Worm (Caenorhabditis elegans): ENCODE data around the gene F55A11.6.
A peak's percentile ranks its signal among the peaks of the same experiment; 100 is the strongest.

F55A11.6 gene

DNA sequence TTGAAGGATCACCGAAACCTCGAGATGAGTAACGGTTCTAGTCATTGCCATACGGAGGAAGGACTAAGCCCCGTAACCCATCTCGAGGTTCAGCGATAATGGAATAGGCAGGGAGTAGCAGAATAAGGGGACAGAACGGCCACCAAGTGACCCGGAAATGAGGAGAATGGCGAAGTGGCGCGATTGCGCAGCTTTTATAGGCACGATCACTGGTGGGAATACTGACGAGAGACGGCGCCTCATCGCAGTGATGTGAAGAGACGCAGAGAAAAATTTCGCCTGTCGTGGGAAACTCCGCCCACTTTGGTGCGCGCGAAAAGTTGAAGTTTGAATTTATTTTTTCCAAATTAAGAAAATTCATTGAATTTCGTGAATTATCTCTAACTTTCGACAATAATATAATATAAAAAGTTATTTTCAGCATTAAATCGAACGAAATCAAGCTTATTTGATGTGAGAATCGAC lies 6.6 kb upstream of the F55A11.6 start, which contains the start of gene F55A11.4:
Gene F55A11.4, plus strand, starts transcription at position 415 of the 465 bp plus-strand sequence.
- TF ChIP-seq ceh-36 (tag; optimal IDR thresholded peaks at IDR 0.05) (peak; percentile 38), hmbx-1 (tag; optimal IDR thresholded peaks at IDR 0.05) (no peak), ama-1 (optimal IDR thresholded peaks at IDR 0.05) (peak; percentile 19), aly-1 (tag; optimal IDR thresholded peaks at IDR 0.05) (peak; percentile 45)

DNA sequence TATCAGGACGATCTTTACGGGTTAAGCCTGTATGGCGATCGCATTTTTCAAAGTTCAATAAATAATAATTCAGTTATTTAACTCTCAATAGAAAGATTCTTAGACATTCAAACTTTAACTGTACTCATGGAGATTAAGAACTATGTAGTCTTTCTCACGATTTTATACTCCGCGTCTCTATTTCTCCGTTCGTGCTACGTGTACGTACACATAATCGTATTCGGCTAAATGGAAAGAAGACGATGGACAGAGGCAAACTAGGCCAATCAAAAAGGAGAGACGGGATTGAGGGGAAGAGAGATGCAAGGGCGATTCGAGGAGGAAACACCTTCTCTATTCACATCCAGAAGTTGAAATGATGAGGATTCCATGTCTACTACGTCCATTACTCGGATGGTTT lies 3.2 kb upstream of the F55A11.6 start, which contains the start of gene bus-18:
Gene bus-18, plus strand, starts transcription at position 301 of the 400 bp plus-strand sequence.
- TF ChIP-seq pes-1 (GFP tag; IDR thresholded peaks at IDR 0.05) (no peak), flt-1 (GFP tag; IDR thresholded peaks at IDR 0.05) (no peak), tra-4 (tag; optimal IDR thresholded peaks at IDR 0.05) (no peak), hmbx-1 (tag; optimal IDR thresholded peaks at IDR 0.05) (no peak), aly-1 (tag; optimal IDR thresholded peaks at IDR 0.05) (no peak), ceh-13 (GFP tag; optimal IDR thresholded peaks at IDR 0.05) (no peak), tbx-37 (GFP tag; conservative IDR thresholded peaks at IDR 0.05) (no peak), F13C5.2 (tag; optimal IDR thresholded peaks at IDR 0.05) (no peak), tbx-11 (GFP tag; IDR thresholded peaks at IDR 0.05) (no peak), scrt-1 (GFP tag; IDR thresholded peaks at IDR 0.05) (no peak), hmg-4 (GFP tag; optimal IDR thresholded peaks at IDR 0.05) (no peak), sea-1 (GFP tag; conservative IDR thresholded peaks at IDR 0.05) (no peak), ceh-36 (tag; optimal IDR thresholded peaks at IDR 0.05) (no peak), ets-7 (tag; optimal IDR thresholded peaks at IDR 0.05) (no peak), ama-1 (optimal IDR thresholded peaks at IDR 0.05) (no peak), B0310.2 (tag; optimal IDR thresholded peaks at IDR 0.05) (no peak), hnd-1 (tag; optimal IDR thresholded peaks at IDR 0.05) (no peak)

DNA sequence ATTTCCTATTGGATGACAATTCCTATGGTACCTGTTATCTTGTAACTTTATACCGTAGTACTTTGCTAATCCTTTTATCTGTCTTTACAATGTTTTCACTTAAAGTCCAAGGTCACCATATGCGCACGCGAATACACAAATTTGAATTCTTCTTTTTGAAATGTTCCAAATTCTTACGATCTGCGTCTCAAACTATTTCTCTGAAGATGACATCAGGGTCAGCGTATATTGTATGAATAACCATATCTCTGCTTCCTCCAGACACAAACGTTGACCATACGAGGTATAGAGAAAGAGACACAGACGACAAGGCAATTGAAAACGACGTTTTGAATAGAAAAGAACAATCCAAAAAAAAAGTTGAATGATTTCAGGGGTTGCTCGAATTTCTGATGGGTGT lies 2.7 kb upstream of the F55A11.6 start:
- TF ChIP-seq hmg-4 (GFP tag; optimal IDR thresholded peaks at IDR 0.05) (no peak), ama-1 (optimal IDR thresholded peaks at IDR 0.05) (no peak), B0310.2 (tag; optimal IDR thresholded peaks at IDR 0.05) (no peak), aly-1 (tag; optimal IDR thresholded peaks at IDR 0.05) (no peak), ceh-13 (GFP tag; optimal IDR thresholded peaks at IDR 0.05) (no peak), flt-1 (GFP tag; IDR thresholded peaks at IDR 0.05) (no peak), tbx-11 (GFP tag; IDR thresholded peaks at IDR 0.05) (no peak), F13C5.2 (tag; optimal IDR thresholded peaks at IDR 0.05) (no peak), scrt-1 (GFP tag; IDR thresholded peaks at IDR 0.05) (no peak), tra-4 (tag; optimal IDR thresholded peaks at IDR 0.05) (no peak)

DNA sequence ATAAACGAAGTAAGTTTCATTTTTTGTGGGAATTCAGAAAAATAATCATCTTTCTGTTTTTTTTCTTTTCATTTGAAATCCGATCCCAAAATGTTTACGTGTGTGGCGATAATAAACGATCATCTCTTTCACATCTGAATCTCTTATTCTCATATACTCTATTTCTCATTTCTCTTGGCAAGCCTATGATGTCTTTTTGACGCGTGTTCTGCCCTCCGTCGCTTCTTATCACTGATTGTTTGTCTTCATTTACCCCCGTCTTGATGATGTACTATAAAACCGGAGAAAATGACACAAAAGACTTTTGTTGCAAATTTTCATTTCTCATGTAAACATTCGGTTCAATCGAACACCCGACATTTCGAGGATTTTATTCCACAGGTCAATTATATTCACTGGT lies 1.2 kb downstream of the F55A11.6 start:
- no peak for TF ChIP-seq hmbx-1 (tag; optimal IDR thresholded peaks at IDR 0.05)
- no peak for TF ChIP-seq aly-1 (tag; optimal IDR thresholded peaks at IDR 0.05)
- TF ChIP-seq sea-1 (GFP tag; conservative IDR thresholded peaks at IDR 0.05), result no peak
- TF ChIP-seq hmg-4 (GFP tag; optimal IDR thresholded peaks at IDR 0.05), result no peak
- TF ChIP-seq ceh-36 (tag; optimal IDR thresholded peaks at IDR 0.05), result no peak
- TF ChIP-seq tbx-37 (GFP tag; conservative IDR thresholded peaks at IDR 0.05), result no peak
- TF ChIP-seq tra-4 (tag; optimal IDR thresholded peaks at IDR 0.05), result no peak
- TF ChIP-seq ets-7 (tag; optimal IDR thresholded peaks at IDR 0.05), result no peak
- no peak for TF ChIP-seq flt-1 (GFP tag; IDR thresholded peaks at IDR 0.05)
- no peak for TF ChIP-seq scrt-1 (GFP tag; IDR thresholded peaks at IDR 0.05)
- no peak for TF ChIP-seq F13C5.2 (tag; optimal IDR thresholded peaks at IDR 0.05)
- no peak for TF ChIP-seq B0310.2 (tag; optimal IDR thresholded peaks at IDR 0.05)
- no peak for TF ChIP-seq ama-1 (optimal IDR thresholded peaks at IDR 0.05)

DNA sequence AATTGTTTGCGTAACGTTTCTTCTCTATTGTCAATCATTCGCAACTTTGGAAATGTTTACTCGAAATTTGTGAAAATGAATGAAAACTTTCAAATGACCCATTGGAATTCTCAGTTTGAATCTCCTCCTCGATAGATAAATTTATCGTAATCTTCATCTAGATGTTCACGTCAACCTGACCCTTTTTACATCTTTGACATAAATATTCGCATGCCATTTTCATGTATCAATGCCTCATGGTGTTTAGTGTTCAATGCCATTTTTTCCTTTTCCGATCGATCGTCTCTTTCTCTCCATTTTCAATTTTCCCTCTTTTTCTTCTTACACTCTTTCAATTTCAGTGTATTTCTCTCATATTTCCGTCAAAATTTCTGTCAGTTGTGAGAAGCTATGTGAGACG lies 2.7 kb downstream of the F55A11.6 start:
- TF ChIP-seq tra-4 (tag; optimal IDR thresholded peaks at IDR 0.05), result no peak
- no peak for TF ChIP-seq ama-1 (optimal IDR thresholded peaks at IDR 0.05)
- TF ChIP-seq ceh-36 (tag; optimal IDR thresholded peaks at IDR 0.05), result no peak
- TF ChIP-seq tbx-37 (GFP tag; conservative IDR thresholded peaks at IDR 0.05), result no peak
- TF ChIP-seq flt-1 (GFP tag; IDR thresholded peaks at IDR 0.05), result no peak
- TF ChIP-seq hnd-1 (tag; optimal IDR thresholded peaks at IDR 0.05), result no peak
- no peak for TF ChIP-seq B0310.2 (tag; optimal IDR thresholded peaks at IDR 0.05)
- TF ChIP-seq aly-1 (tag; optimal IDR thresholded peaks at IDR 0.05), result no peak
- no peak for TF ChIP-seq pes-1 (GFP tag; IDR thresholded peaks at IDR 0.05)
- no peak for TF ChIP-seq hmbx-1 (tag; optimal IDR thresholded peaks at IDR 0.05)
- no peak for TF ChIP-seq hmg-4 (GFP tag; optimal IDR thresholded peaks at IDR 0.05)
- no peak for TF ChIP-seq F13C5.2 (tag; optimal IDR thresholded peaks at IDR 0.05)
- no peak for TF ChIP-seq sea-1 (GFP tag; conservative IDR thresholded peaks at IDR 0.05)
- no peak for TF ChIP-seq ceh-13 (GFP tag; optimal IDR thresholded peaks at IDR 0.05)
- TF ChIP-seq ets-7 (tag; optimal IDR thresholded peaks at IDR 0.05), result no peak
- TF ChIP-seq scrt-1 (GFP tag; IDR thresholded peaks at IDR 0.05), result no peak
- TF ChIP-seq tbx-11 (GFP tag; IDR thresholded peaks at IDR 0.05), result no peak

DNA sequence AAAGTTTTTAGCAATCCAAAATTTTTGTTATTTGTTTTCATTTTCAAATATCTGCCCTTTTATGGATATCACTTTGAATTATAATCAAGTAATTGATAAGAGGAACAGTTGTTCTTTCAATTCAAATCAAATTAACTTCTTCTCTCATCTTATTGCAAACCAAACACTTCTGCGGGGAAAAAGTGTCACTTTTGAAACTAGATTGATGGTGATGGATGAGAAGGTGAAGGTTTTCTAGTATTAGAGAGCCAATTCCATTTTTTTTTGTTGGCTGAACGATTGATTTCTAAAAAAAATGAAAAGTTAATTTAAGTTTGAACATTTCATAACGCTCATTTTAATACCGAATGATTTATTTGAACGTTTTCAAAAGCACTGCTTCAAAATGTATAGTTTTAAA lies 3.2 kb downstream of the F55A11.6 start:
- TF ChIP-seq sea-1 (GFP tag; conservative IDR thresholded peaks at IDR 0.05), result no peak
- no peak for TF ChIP-seq ets-7 (tag; optimal IDR thresholded peaks at IDR 0.05)
- TF ChIP-seq ceh-36 (tag; optimal IDR thresholded peaks at IDR 0.05), result no peak
- TF ChIP-seq F13C5.2 (tag; optimal IDR thresholded peaks at IDR 0.05), result no peak
- no peak for TF ChIP-seq tbx-11 (GFP tag; IDR thresholded peaks at IDR 0.05)

DNA sequence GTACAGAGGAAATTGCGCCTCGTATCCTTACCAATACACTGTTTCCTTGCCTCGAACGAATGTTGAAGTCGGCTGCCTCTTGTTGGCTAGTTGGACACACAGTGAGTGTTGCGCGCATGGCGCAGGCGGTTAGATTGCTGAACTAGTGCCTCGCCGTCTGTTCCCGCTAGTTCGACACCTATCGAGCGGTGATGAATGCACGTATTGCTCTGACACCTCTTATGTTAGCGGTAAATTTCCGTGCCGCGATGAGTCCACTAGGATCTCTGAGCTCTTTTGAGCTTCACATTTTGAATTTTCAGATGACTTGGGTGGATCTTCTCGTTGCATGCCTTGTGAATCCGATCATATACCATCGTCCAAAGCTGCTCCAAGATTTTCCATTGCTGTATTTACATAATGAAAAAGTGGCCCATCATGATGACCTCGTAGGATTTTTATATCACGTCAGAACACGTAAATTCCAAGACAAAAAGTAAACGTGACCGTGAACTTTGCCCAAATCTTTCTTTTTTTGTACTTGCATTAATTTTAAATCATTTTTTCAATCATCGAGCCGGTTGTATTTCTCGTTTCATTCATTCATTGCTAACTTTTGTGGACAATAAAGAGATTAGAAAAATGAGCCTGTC lies 6.3 kb downstream of the F55A11.6 start, which contains the start of gene F55A11.11:
Gene F55A11.11, plus strand, starts transcription at position 341 of the 632 bp plus-strand sequence.
- TF ChIP-seq sea-1 (GFP tag; conservative IDR thresholded peaks at IDR 0.05) (peak; percentile 99), flt-1 (GFP tag; IDR thresholded peaks at IDR 0.05) (peak; percentile 95), hnd-1 (tag; optimal IDR thresholded peaks at IDR 0.05) (peak; percentile 89), hmbx-1 (tag; optimal IDR thresholded peaks at IDR 0.05) (peak; percentile 80), tra-4 (tag; optimal IDR thresholded peaks at IDR 0.05) (peak; percentile 91), pes-1 (GFP tag; IDR thresholded peaks at IDR 0.05) (peak; percentile 96), tbx-37 (GFP tag; conservative IDR thresholded peaks at IDR 0.05) (peak; percentile 97), hmg-4 (GFP tag; optimal IDR thresholded peaks at IDR 0.05) (peak; percentile 98), scrt-1 (GFP tag; IDR thresholded peaks at IDR 0.05) (peak; percentile 97), B0310.2 (tag; optimal IDR thresholded peaks at IDR 0.05) (peak; percentile 94), ets-7 (tag; optimal IDR thresholded peaks at IDR 0.05) (peak; percentile 80), ceh-36 (tag; optimal IDR thresholded peaks at IDR 0.05) (peak; percentile 95), aly-1 (tag; optimal IDR thresholded peaks at IDR 0.05) (peak; percentile 92), tbx-11 (GFP tag; IDR thresholded peaks at IDR 0.05) (peak; percentile 99), ama-1 (optimal IDR thresholded peaks at IDR 0.05) (no peak), F13C5.2 (tag; optimal IDR thresholded peaks at IDR 0.05) (peak; percentile 97), ceh-13 (GFP tag; optimal IDR thresholded peaks at IDR 0.05) (peak; percentile 94)

Data from whole organism, early embryonic.